Worm (Caenorhabditis elegans) whole organism, early embryonic: ENCODE measurements around the gene srz-104.
"Not testable (repeated sequence)": the region's sequence is repeated elsewhere in the genome, so short reads cannot be mapped to it uniquely, and the experiment has no call there.

Source experiments
- B0310.2 ChIP-seq: sonication (generic microtip); optimal IDR thresholded peaks from 2 replicates; lab custom pipeline; 2016; ENCODE audit warnings: mild to moderate bottlenecking, missing genetic modification characterization, missing compliant biosample characterization
- F13C5.2 ChIP-seq: sonication (generic microtip); optimal IDR thresholded peaks from 2 replicates; lab custom pipeline; 2017; ENCODE audit warnings: mild to moderate bottlenecking, missing genetic modification characterization, inconsistent platforms, missing compliant biosample characterization
- aly-1 ChIP-seq: sonication (generic microtip); optimal IDR thresholded peaks from 2 replicates; lab custom pipeline; 2016; ENCODE audit warnings: missing genetic modification characterization, missing compliant biosample characterization
- ama-1 ChIP-seq: fragments of 150-350 bp; optimal IDR thresholded peaks from 2 replicates; lab custom pipeline; 2014
- ceh-13 ChIP-seq: fragments of 200-800 bp; sonication (Bioruptor generic); optimal IDR thresholded peaks from 2 replicates; lab custom pipeline; 2018; ENCODE audit warnings: mild to moderate bottlenecking, missing genetic modification characterization, missing compliant biosample characterization
- ceh-36 ChIP-seq: sonication (generic microtip); optimal IDR thresholded peaks from 2 replicates; lab custom pipeline; 2016; ENCODE audit warnings: missing genetic modification characterization, inconsistent platforms, missing compliant biosample characterization
- ets-7 ChIP-seq: sonication (generic microtip); optimal IDR thresholded peaks from 2 replicates; lab custom pipeline; 2016; ENCODE audit warnings: missing genotype, missing genetic modification characterization, missing compliant biosample characterization
- flt-1 ChIP-seq: fragments of 200-800 bp; sonication (Bioruptor generic); IDR thresholded peaks from 2 replicates; pipeline ENCODE4 v1.3.6; 2022; ENCODE audit warnings: missing genetic modification characterization, missing compliant biosample characterization
- hmbx-1 ChIP-seq: sonication (generic microtip); optimal IDR thresholded peaks from 2 replicates; lab custom pipeline; 2016; ENCODE audit warnings: mild to moderate bottlenecking, missing genetic modification characterization, missing compliant biosample characterization
- hmg-4 ChIP-seq: fragments of 200-800 bp; sonication (Bioruptor generic); optimal IDR thresholded peaks from 2 replicates; lab custom pipeline; 2018; ENCODE audit warnings: mild to moderate bottlenecking, missing genetic modification characterization, missing compliant biosample characterization
- hnd-1 ChIP-seq: sonication (generic microtip); optimal IDR thresholded peaks from 2 replicates; lab custom pipeline; 2016; ENCODE audit warnings: missing genetic modification characterization, missing compliant biosample characterization
- pes-1 ChIP-seq: fragments of 200-800 bp; sonication (Bioruptor generic); IDR thresholded peaks from 2 replicates; pipeline ENCODE4 v1.3.6; 2022; ENCODE audit warnings: missing genetic modification reagents, missing genetic modification characterization, missing compliant biosample characterization
- scrt-1 ChIP-seq: fragments of 200-800 bp; sonication (Bioruptor generic); IDR thresholded peaks from 2 replicates; pipeline ENCODE4 v1.3.6; 2022; ENCODE audit warnings: missing genetic modification characterization, missing compliant biosample characterization
- sea-1 ChIP-seq: fragments of 200-800 bp; sonication (Bioruptor generic); conservative IDR thresholded peaks from 2 replicates; pipeline ENCODE4 v1.3.6; 2022; ENCODE audit warnings: missing genetic modification characterization, missing compliant biosample characterization
- tbx-11 ChIP-seq: fragments of 200-800 bp; sonication (Bioruptor generic); IDR thresholded peaks from 2 replicates; pipeline ENCODE4 v1.3.6; 2022; ENCODE audit warnings: missing genetic modification characterization, missing compliant biosample characterization
- tbx-37 ChIP-seq: fragments of 200-800 bp; sonication (Bioruptor generic); conservative IDR thresholded peaks from 2 replicates; pipeline ENCODE4 v1.3.6; 2022; ENCODE audit warnings: missing genetic modification reagents, missing genetic modification characterization, missing compliant biosample characterization
- tra-4 ChIP-seq: sonication (generic microtip); optimal IDR thresholded peaks from 2 replicates; lab custom pipeline; 2017; ENCODE audit warnings: missing genetic modification characterization, missing compliant biosample characterization

The srz-104 gene

ce11 chrIV:16307925-16308324, 15.5 kb upstream of the srz-104 start, which contains the start of gene rac-2:
rac-2 (plus strand) TSS chrIV:16308225.
- not testable (repeated sequence) for TF ChIP-seq tbx-11; hmbx-1 (tag; lab: Kevin White, UChicago); aly-1 (tag; lab: Kevin White, UChicago)

ce11 chrIV:16310103-16310502, 13.4 kb upstream of the srz-104 start:
- TF ChIP-seq ceh-13 (no peak), tbx-37 (GFP tag; lab: Robert Waterston, UW) (no peak), scrt-1 (no peak), ets-7 (tag; lab: Kevin White, UChicago) (no peak), tbx-11 (no peak), tra-4 (tag; lab: Kevin White, UChicago) (no peak), hmbx-1 (tag; lab: Kevin White, UChicago) (no peak), aly-1 (tag; lab: Kevin White, UChicago) (no peak), hmg-4 (no peak), F13C5.2 (tag; lab: Kevin White, UChicago) (no peak), hnd-1 (tag; lab: Kevin White, UChicago) (no peak), sea-1 (GFP tag; lab: Robert Waterston, UW) (no peak), pes-1 (no peak), ceh-36 (tag; lab: Kevin White, UChicago) (no peak), ama-1 (lab: Kevin White, UChicago) (no peak), B0310.2 (tag; lab: Kevin White, UChicago) (no peak), flt-1 (GFP tag; lab: Robert Waterston, UW) (no peak)

- TF ChIP-seq B0310.2 (tag; lab: Kevin White, UChicago) (no peak), F13C5.2 (tag; lab: Kevin White, UChicago) (no peak), ceh-36 (tag; lab: Kevin White, UChicago) (no peak), pes-1 (no peak), ama-1 (lab: Kevin White, UChicago) (no peak), tra-4 (tag; lab: Kevin White, UChicago) (no peak), tbx-11 (no peak), sea-1 (GFP tag; lab: Robert Waterston, UW) (no peak), hmbx-1 (tag; lab: Kevin White, UChicago) (no peak), flt-1 (GFP tag; lab: Robert Waterston, UW) (no peak)
Observed at ce11 chrIV:16320410-16320809, 3.1 kb upstream of the srz-104 start, which contains the start of gene K03D3.5. K03D3.5 (minus strand) TSS chrIV:16320510.

ce11 chrIV:16320866-16321265, 2.6 kb upstream of the srz-104 start, which contains the start of gene srz-61:
srz-61 (plus strand) TSS chrIV:16321166.
- no peak for TF ChIP-seq hnd-1 (tag; lab: Kevin White, UChicago)
- no peak for TF ChIP-seq ceh-13
- no peak for TF ChIP-seq scrt-1
- no peak for TF ChIP-seq sea-1 (GFP tag; lab: Robert Waterston, UW)
- no peak for TF ChIP-seq F13C5.2 (tag; lab: Kevin White, UChicago)
- no peak for TF ChIP-seq tra-4 (tag; lab: Kevin White, UChicago)
- no peak for TF ChIP-seq tbx-11
- no peak for TF ChIP-seq tbx-37 (GFP tag; lab: Robert Waterston, UW)
- no peak for TF ChIP-seq aly-1 (tag; lab: Kevin White, UChicago)
- TF ChIP-seq flt-1 (GFP tag; lab: Robert Waterston, UW), result no peak
- no peak for TF ChIP-seq B0310.2 (tag; lab: Kevin White, UChicago)
- no peak for TF ChIP-seq pes-1
- no peak for TF ChIP-seq ceh-36 (tag; lab: Kevin White, UChicago)
- no peak for TF ChIP-seq hmg-4
- no peak for TF ChIP-seq ets-7 (tag; lab: Kevin White, UChicago)
- no peak for TF ChIP-seq ama-1 (lab: Kevin White, UChicago)
- TF ChIP-seq hmbx-1 (tag; lab: Kevin White, UChicago), result no peak

- TF ChIP-seq pes-1, result no peak
- TF ChIP-seq hmg-4, result no peak
- TF ChIP-seq tbx-11, result no peak
- TF ChIP-seq hnd-1 (tag; lab: Kevin White, UChicago), result no peak
- TF ChIP-seq tra-4 (tag; lab: Kevin White, UChicago), result no peak
- no peak for TF ChIP-seq F13C5.2 (tag; lab: Kevin White, UChicago)
- no peak for TF ChIP-seq sea-1 (GFP tag; lab: Robert Waterston, UW)
- TF ChIP-seq ceh-13, result no peak
- TF ChIP-seq ceh-36 (tag; lab: Kevin White, UChicago), result no peak
- no peak for TF ChIP-seq aly-1 (tag; lab: Kevin White, UChicago)
- TF ChIP-seq hmbx-1 (tag; lab: Kevin White, UChicago), result no peak
- TF ChIP-seq B0310.2 (tag; lab: Kevin White, UChicago), result no peak
- no peak for TF ChIP-seq flt-1 (GFP tag; lab: Robert Waterston, UW)
- TF ChIP-seq ets-7 (tag; lab: Kevin White, UChicago), result no peak
- no peak for TF ChIP-seq tbx-37 (GFP tag; lab: Robert Waterston, UW)
- no peak for TF ChIP-seq ama-1 (lab: Kevin White, UChicago)
- TF ChIP-seq scrt-1, result no peak
Observed at ce11 chrIV:16324589-16324988, 1.1 kb downstream of the srz-104 start, which contains the start of gene srz-105. srz-105 (plus strand) TSS chrIV:16324889.

ce11 chrIV:16328519-16328918, 5.0 kb downstream of the srz-104 start, which contains the start of gene K03D3.2:
K03D3.2 (minus strand) TSS chrIV:16328619.
- no peak for TF ChIP-seq tbx-37 (GFP tag; lab: Robert Waterston, UW)
- no peak for TF ChIP-seq ceh-13
- TF ChIP-seq hnd-1 (tag; lab: Kevin White, UChicago), result no peak
- TF ChIP-seq ceh-36 (tag; lab: Kevin White, UChicago), result no peak

ce11 chrIV:16329159-16329558, 5.7 kb downstream of the srz-104 start, which contains the start of gene srz-74:
srz-74 (plus strand) TSS chrIV:16329459.
- TF ChIP-seq scrt-1 (no peak), hnd-1 (tag; lab: Kevin White, UChicago) (no peak), flt-1 (GFP tag; lab: Robert Waterston, UW) (no peak), tra-4 (tag; lab: Kevin White, UChicago) (no peak), ets-7 (tag; lab: Kevin White, UChicago) (no peak), F13C5.2 (tag; lab: Kevin White, UChicago) (no peak)
